Fruit fly (Drosophila melanogaster) whole organism, prepupa: Measurements from ENCODE around the gene Non3.

Experiments used
- Blimp-1 ChIP-seq: fragments of 200-800 bp; sonication (Bioruptor generic); optimal IDR thresholded peaks from 3 replicates; lab custom pipeline; 2017; ENCODE audit warnings: missing biosample characterization, missing genetic modification characterization, mild to moderate bottlenecking, moderate library complexity, missing genetic modification reagents
- CG10631 ChIP-seq: fragments of 200-800 bp; sonication (Bioruptor generic); optimal IDR thresholded peaks from 2 replicates; lab custom pipeline; 2016; ENCODE audit warnings: missing biosample characterization, missing genetic modification characterization
- CG10669 ChIP-seq: fragments of 200-800 bp; sonication (Bioruptor generic); optimal IDR thresholded peaks from 3 replicates; lab custom pipeline; 2018; ENCODE audit warnings: missing biosample characterization, mild to moderate bottlenecking, missing genetic modification characterization, moderate library complexity
- CG11294 ChIP-seq: fragments of 200-800 bp; sonication (Bioruptor generic); IDR thresholded peaks from 2 replicates; pipeline ENCODE4 v1.3.6; 2022; ENCODE audit warnings: missing biosample characterization, missing genetic modification characterization
- CG11762 ChIP-seq: fragments of 200-800 bp; sonication (Bioruptor generic); optimal IDR thresholded peaks from 3 replicates; lab custom pipeline; 2016; ENCODE audit warnings: missing biosample characterization, missing genetic modification characterization; ENCODE audit not compliant: insufficient read depth
- CG11902 ChIP-seq: fragments of 200-800 bp; sonication (Bioruptor generic); optimal IDR thresholded peaks from 3 replicates; lab custom pipeline; 2016; ENCODE audit warnings: missing biosample characterization, missing genetic modification characterization
- CG15336 ChIP-seq: fragments of 200-800 bp; sonication (Bioruptor generic); IDR thresholded peaks from 2 replicates; pipeline ENCODE4 v1.3.6; 2022; ENCODE audit warnings: missing biosample characterization, missing genetic modification characterization
- CG1621 ChIP-seq: fragments of 200-800 bp; sonication (Bioruptor generic); optimal IDR thresholded peaks from 3 replicates; lab custom pipeline; 2018; ENCODE audit warnings: missing biosample characterization, mild to moderate bottlenecking, missing genetic modification characterization
- CG31627 ChIP-seq: fragments of 200-800 bp; sonication (Bioruptor generic); optimal IDR thresholded peaks from 3 replicates; lab custom pipeline; 2016; ENCODE audit warnings: missing biosample characterization, missing genetic modification characterization
- CG34406 ChIP-seq: fragments of 200-800 bp; sonication (Bioruptor generic); optimal IDR thresholded peaks from 3 replicates; lab custom pipeline; 2016; ENCODE audit warnings: missing biosample characterization, missing genetic modification characterization
- CG4318 ChIP-seq: fragments of 200-800 bp; sonication (Bioruptor generic); optimal IDR thresholded peaks from 3 replicates; lab custom pipeline; 2017; ENCODE audit warnings: missing biosample characterization, mild to moderate bottlenecking, missing genetic modification characterization
- CG6163 ChIP-seq: fragments of 200-800 bp; sonication (Bioruptor generic); IDR thresholded peaks from 3 replicates; pipeline ENCODE4 v1.3.6; 2022; ENCODE audit warnings: missing biosample characterization, missing genetic modification characterization
- CG6276 ChIP-seq: fragments of 200-800 bp; sonication (Bioruptor generic); optimal IDR thresholded peaks from 2 replicates; lab custom pipeline; 2017; ENCODE audit warnings: missing biosample characterization, mild to moderate bottlenecking, missing genetic modification characterization
- CG6792 ChIP-seq: fragments of 200-800 bp; sonication (Bioruptor generic); optimal IDR thresholded peaks from 3 replicates; lab custom pipeline; 2016; ENCODE audit warnings: missing biosample characterization, missing genetic modification characterization
- CG6808 ChIP-seq: fragments of 200-800 bp; sonication (Bioruptor generic); optimal IDR thresholded peaks from 3 replicates; lab custom pipeline; 2017; ENCODE audit warnings: missing biosample characterization, missing genetic modification characterization, mild to moderate bottlenecking, moderate library complexity, missing genetic modification reagents
- CG6854 ChIP-seq: fragments of 200-800 bp; sonication (Bioruptor generic); optimal IDR thresholded peaks from 2 replicates; lab custom pipeline; 2017; ENCODE audit warnings: missing biosample characterization, mild to moderate bottlenecking, missing genetic modification characterization
- CG7368 ChIP-seq: fragments of 200-800 bp; sonication (Bioruptor generic); optimal IDR thresholded peaks from 3 replicates; lab custom pipeline; 2016; ENCODE audit warnings: missing biosample characterization, missing genetic modification characterization
- CG8119 ChIP-seq: fragments of 200-800 bp; sonication (Bioruptor generic); IDR thresholded peaks from 3 replicates; pipeline ENCODE4 v1.3.6; 2022; ENCODE audit warnings: missing biosample characterization, missing genetic modification characterization
- CG8632 ChIP-seq: fragments of 200-800 bp; sonication (Bioruptor generic); optimal IDR thresholded peaks from 3 replicates; lab custom pipeline; 2016; ENCODE audit warnings: missing biosample characterization, missing genetic modification characterization
- Eip75B ChIP-seq: fragments of 200-800 bp; sonication (Bioruptor generic); optimal IDR thresholded peaks from 3 replicates; lab custom pipeline; 2016; ENCODE audit warnings: missing biosample characterization, missing genetic modification characterization
- Eip93F ChIP-seq: fragments of 200-800 bp; sonication (Bioruptor generic); optimal IDR thresholded peaks from 2 replicates; lab custom pipeline; 2016; ENCODE audit warnings: missing biosample characterization, mild to moderate bottlenecking, missing genetic modification characterization
- Ets21C ChIP-seq: fragments of 200-800 bp; sonication (Bioruptor generic); optimal IDR thresholded peaks from 3 replicates; lab custom pipeline; 2016; ENCODE audit warnings: missing biosample characterization, missing genetic modification characterization
- Ets96B ChIP-seq: fragments of 200-800 bp; optimal IDR thresholded peaks from 2 replicates; lab custom pipeline; 2019; ENCODE audit warnings: missing biosample characterization, mild to moderate bottlenecking, missing genetic modification characterization, moderate library complexity
- Gug ChIP-seq: fragments of 200-800 bp; sonication (Bioruptor generic); IDR thresholded peaks from 2 replicates; pipeline ENCODE4 v1.3.6; 2022; ENCODE audit warnings: missing biosample characterization, missing genetic modification characterization
- Hr38 ChIP-seq: sonication (Bioruptor generic); optimal IDR thresholded peaks from 2 replicates; lab custom pipeline; 2016; ENCODE audit warnings: missing biosample characterization, missing genetic modification characterization
- Hr39 ChIP-seq: fragments of 200-800 bp; sonication (Bioruptor generic); optimal IDR thresholded peaks from 2 replicates; lab custom pipeline; 2016; ENCODE audit warnings: missing biosample characterization, missing genetic modification characterization
- Hr4 ChIP-seq: fragments of 200-800 bp; sonication (Bioruptor generic); optimal IDR thresholded peaks from 3 replicates; lab custom pipeline; 2016; ENCODE audit warnings: missing biosample characterization, missing genetic modification characterization
- Lpt ChIP-seq: fragments of 200-800 bp; sonication (Bioruptor generic); optimal IDR thresholded peaks from 3 replicates; lab custom pipeline; 2016; ENCODE audit warnings: missing biosample characterization, missing genetic modification characterization
- Met ChIP-seq: fragments of 200-800 bp; sonication (Bioruptor generic); optimal IDR thresholded peaks from 3 replicates; lab custom pipeline; 2016; ENCODE audit warnings: missing biosample characterization, missing genetic modification characterization
- OdsH ChIP-seq: fragments of 200-800 bp; sonication (Bioruptor generic); optimal IDR thresholded peaks from 3 replicates; lab custom pipeline; 2016; ENCODE audit warnings: missing biosample characterization, missing genetic modification characterization
- Smox ChIP-seq: fragments of 200-800 bp; sonication (Bioruptor generic); optimal IDR thresholded peaks from 3 replicates; lab custom pipeline; 2016; ENCODE audit warnings: missing biosample characterization, missing genetic modification characterization
- Sox102F ChIP-seq: fragments of 200-800 bp; sonication (Bioruptor generic); optimal IDR thresholded peaks from 2 replicates; lab custom pipeline; 2016; ENCODE audit warnings: missing biosample characterization, mild to moderate bottlenecking, missing genetic modification characterization
- Sox14 ChIP-seq: fragments of 200-800 bp; sonication (Bioruptor generic); optimal IDR thresholded peaks from 3 replicates; lab custom pipeline; 2016; ENCODE audit warnings: missing biosample characterization, missing genetic modification characterization
- Sox15 ChIP-seq: fragments of 200-800 bp; sonication (Bioruptor generic); optimal IDR thresholded peaks from 3 replicates; lab custom pipeline; 2016; ENCODE audit warnings: missing biosample characterization, missing genetic modification characterization
- achi ChIP-seq: fragments of 200-800 bp; sonication (Bioruptor generic); optimal IDR thresholded peaks from 3 replicates; lab custom pipeline; 2016; ENCODE audit warnings: missing biosample characterization, missing genetic modification characterization
- acj6 ChIP-seq: fragments of 200-800 bp; sonication (Bioruptor generic); optimal IDR thresholded peaks from 3 replicates; lab custom pipeline; 2016; ENCODE audit warnings: missing biosample characterization, missing genetic modification characterization
- cyc ChIP-seq: fragments of 200-800 bp; sonication (Bioruptor generic); optimal IDR thresholded peaks from 3 replicates; lab custom pipeline; 2016; ENCODE audit warnings: missing biosample characterization, missing genetic modification characterization
- dac ChIP-seq: fragments of 200-800 bp; sonication (Bioruptor generic); optimal IDR thresholded peaks from 2 replicates; lab custom pipeline; 2017; ENCODE audit warnings: missing biosample characterization, mild to moderate bottlenecking, missing genetic modification characterization
- dsx ChIP-seq: fragments of 200-800 bp; optimal IDR thresholded peaks from 3 replicates; lab custom pipeline; 2019; ENCODE audit warnings: missing biosample characterization, mild to moderate bottlenecking, missing genetic modification characterization, moderate library complexity; ENCODE audit not compliant: poor library complexity, severe bottlenecking
- eg ChIP-seq: fragments of 200-800 bp; sonication (Bioruptor generic); IDR thresholded peaks from 3 replicates; pipeline ENCODE4 v1.3.6; 2022; ENCODE audit warnings: missing biosample characterization, missing genetic modification characterization
- esn ChIP-seq: fragments of 200-800 bp; sonication (Bioruptor generic); optimal IDR thresholded peaks from 2 replicates; lab custom pipeline; 2016; ENCODE audit warnings: missing biosample characterization, mild to moderate bottlenecking, missing genetic modification characterization, moderate library complexity
- fd59A ChIP-seq: fragments of 200-800 bp; sonication (Bioruptor generic); optimal IDR thresholded peaks from 2 replicates; lab custom pipeline; 2017; ENCODE audit warnings: missing biosample characterization, mild to moderate bottlenecking, missing genetic modification characterization, missing genetic modification reagents
- fd85E ChIP-seq: fragments of 200-800 bp; sonication (Bioruptor generic); optimal IDR thresholded peaks from 3 replicates; lab custom pipeline; 2016; ENCODE audit warnings: missing biosample characterization, missing genetic modification characterization
- fkh ChIP-seq: fragments of 200-800 bp; sonication (Bioruptor generic); optimal IDR thresholded peaks from 3 replicates; lab custom pipeline; 2017; ENCODE audit warnings: missing biosample characterization, mild to moderate bottlenecking, missing genetic modification characterization, moderate library complexity
- lz ChIP-seq: fragments of 200-800 bp; sonication (Bioruptor generic); optimal IDR thresholded peaks from 3 replicates; lab custom pipeline; 2016; ENCODE audit warnings: missing biosample characterization, missing genetic modification characterization
- pdm3 ChIP-seq: fragments of 200-800 bp; sonication (Bioruptor generic); optimal IDR thresholded peaks from 3 replicates; lab custom pipeline; 2016; ENCODE audit warnings: missing biosample characterization, missing genetic modification characterization
- salr ChIP-seq, 2 experiments: fragments of 200-800 bp; sonication (Bioruptor generic); optimal IDR thresholded peaks; 3 replicates each; lab custom pipeline; 2016 to 2018; ENCODE audit warnings: missing biosample characterization in 2 of 2, missing genetic modification characterization in 2 of 2, mild to moderate bottlenecking in 1 of 2
- spab ChIP-seq: fragments of 200-800 bp; sonication (Bioruptor generic); optimal IDR thresholded peaks from 2 replicates; lab custom pipeline; 2017; ENCODE audit warnings: missing biosample characterization, mild to moderate bottlenecking, missing genetic modification characterization, missing genetic modification reagents
- ss ChIP-seq, 2 experiments: fragments of 200-800 bp; sonication (Bioruptor generic); optimal IDR thresholded peaks; 2 replicates in 1 of 2; 3 replicates in 1 of 2; lab custom pipeline; 2017 to 2018; ENCODE audit warnings: mild to moderate bottlenecking in 2 of 2, missing biosample characterization in 2 of 2, missing genetic modification characterization in 2 of 2, moderate library complexity in 1 of 2
- svp ChIP-seq: fragments of 200-800 bp; sonication (Bioruptor generic); peaks from one replicate; lab custom pipeline; 2016; ENCODE audit warnings: missing biosample characterization, missing genetic modification characterization
- topi ChIP-seq: fragments of 200-800 bp; sonication (Bioruptor generic); optimal IDR thresholded peaks from 3 replicates; lab custom pipeline; 2016; ENCODE audit warnings: missing biosample characterization, missing genetic modification characterization
- vri ChIP-seq: fragments of 200-800 bp; sonication (Bioruptor generic); optimal IDR thresholded peaks from 3 replicates; lab custom pipeline; 2016; ENCODE audit warnings: missing biosample characterization, mild to moderate bottlenecking, missing genetic modification characterization

Gene Non3

dm6 chr3R:18188702-18189125 lies 34.8 kb upstream of the Non3 start, which contains the start of the genes CG12321 and MED17:
Gene CG12321 (minus strand): TSS chr3R:18188707.
Gene MED17 (plus strand): TSS chr3R:18189072.
- peak; percentile 80 for TF ChIP-seq cyc (GFP tag; lab: Kevin White, UChicago)
- TF ChIP-seq Sox102F (GFP tag; lab: Kevin White, UChicago) = no peak
- peak; percentile 86 for TF ChIP-seq Sox15
- peak; percentile 75 for TF ChIP-seq CG11762 (GFP tag; lab: Kevin White, UChicago)
- no peak for TF ChIP-seq CG6808 (GFP tag; lab: Kevin White, UChicago)
- TF ChIP-seq dsx (GFP tag; lab: Kevin White, UChicago) = peak; percentile 59
- TF ChIP-seq CG8632 = peak; percentile 82
- peak; percentile 88 for TF ChIP-seq CG4318
- peak; percentile 85 for TF ChIP-seq eg
- no peak for TF ChIP-seq svp (GFP tag; lab: Kevin White, UChicago)
- TF ChIP-seq Met (GFP tag; lab: Kevin White, UChicago) = peak; percentile 82
- TF ChIP-seq fkh = no peak
- TF ChIP-seq salr (GFP tag; optimal IDR thresholded peaks at IDR 0.05; lab: Kevin White, UChicago) = peak; percentile 43 to 89
- peak; percentile 72; the same call in 2 of the 3 replicates for TF ChIP-seq CG8119 (GFP tag; lab: Robert Waterston, UW)
- TF ChIP-seq ss (GFP tag; optimal IDR thresholded peaks at IDR 0.05; lab: Kevin White, UChicago) = no peak
- peak; percentile 54 for TF ChIP-seq fd85E (GFP tag; lab: Kevin White, UChicago)
- TF ChIP-seq dac (GFP tag; lab: Kevin White, UChicago) = peak; percentile 57
- TF ChIP-seq Gug (GFP tag; lab: Robert Waterston, UW) = peak; percentile 79
- TF ChIP-seq vri (GFP tag; lab: Kevin White, UChicago) = no peak
- TF ChIP-seq Sox14 (GFP tag; lab: Kevin White, UChicago) = peak; percentile 81
- peak; percentile 93 for TF ChIP-seq acj6
- peak; percentile 72 for TF ChIP-seq fd59A (GFP tag; lab: Kevin White, UChicago)
- TF ChIP-seq Ets21C (GFP tag; lab: Kevin White, UChicago) = peak; percentile 65
- peak; percentile 77 for TF ChIP-seq Blimp-1
- no peak for TF ChIP-seq CG6276 (GFP tag; lab: Kevin White, UChicago)
- TF ChIP-seq Hr38 = no peak
- peak; percentile 64 for TF ChIP-seq CG6792 (GFP tag; lab: Kevin White, UChicago)
- TF ChIP-seq CG10669 (GFP tag; lab: Kevin White, UChicago) = peak; percentile 78
- TF ChIP-seq CG11902 = peak; percentile 82
- peak; percentile 92 for TF ChIP-seq OdsH
- peak; percentile 83 for TF ChIP-seq CG31627 (GFP tag; lab: Kevin White, UChicago)
- TF ChIP-seq spab = no peak
- TF ChIP-seq CG6163 (GFP tag; lab: Robert Waterston, UW) = peak; percentile 77
- peak; percentile 88 for TF ChIP-seq achi (GFP tag; lab: Kevin White, UChicago)
- peak; percentile 80 for TF ChIP-seq CG7368 (GFP tag; lab: Kevin White, UChicago)
- peak; percentile 80 for TF ChIP-seq pdm3 (GFP tag; lab: Kevin White, UChicago)
- TF ChIP-seq CG10631 (GFP tag; lab: Kevin White, UChicago) = peak; percentile 90
- TF ChIP-seq CG11294 (GFP tag; lab: Robert Waterston, UW) = peak; percentile 72; the same call in 1 of the 2 replicates
- peak; percentile 54 for TF ChIP-seq CG1621 (tag; lab: Kevin White, UChicago)
- peak; percentile 87 for TF ChIP-seq CG34406 (GFP tag; lab: Kevin White, UChicago)
- TF ChIP-seq lz = peak; percentile 72
- TF ChIP-seq Ets96B = peak; percentile 80
- peak; percentile 78 for TF ChIP-seq Hr39 (GFP tag; lab: Kevin White, UChicago)
- TF ChIP-seq esn (GFP tag; lab: Kevin White, UChicago) = peak; percentile 80
- peak; percentile 77 for TF ChIP-seq topi
- peak; percentile 79 for TF ChIP-seq Lpt (GFP tag; lab: Kevin White, UChicago)
- TF ChIP-seq CG6854 (GFP tag; lab: Kevin White, UChicago) = peak; percentile 37
- no peak for TF ChIP-seq Eip75B
- TF ChIP-seq Eip93F (GFP tag; lab: Kevin White, UChicago) = no peak
- TF ChIP-seq Hr4 = peak; percentile 79
- TF ChIP-seq CG15336 (GFP tag; lab: Robert Waterston, UW) = peak; percentile 82
- TF ChIP-seq Smox (GFP tag; lab: Kevin White, UChicago) = no peak
